Worm (Caenorhabditis elegans): ENCODE results near the gene Y25C1A.2.

Gene Y25C1A.2

ce11 chrII:3076915-3077314 lies 35.5 kb upstream of the Y25C1A.2 start, which contains the start of gene Y25C1A.8 (continued):
- no peak for TF ChIP-seq attf-6 (GFP tag; IDR thresholded peaks at IDR 0.05)
- no peak for TF ChIP-seq snpc-1.1 (tag; optimal IDR thresholded peaks at IDR 0.05; ENCODE audit: insufficient read depth)
- peak; percentile 28; the same call in 1 of the 2 replicates for TF ChIP-seq madf-8 (GFP tag; conservative IDR thresholded peaks at IDR 0.05)
- TF ChIP-seq mel-28 (tag; optimal IDR thresholded peaks at IDR 0.05; ENCODE audit: borderline replicate concordance): peak; percentile 58
- TF ChIP-seq hlh-12 (tag; optimal IDR thresholded peaks at IDR 0.05): no peak
- peak; percentile 93 for TF ChIP-seq Y53G8AR.9 (GFP tag; conservative IDR thresholded peaks at IDR 0.05)
- TF ChIP-seq nhr-27 (tag; optimal IDR thresholded peaks at IDR 0.05): no peak
- no peak for TF ChIP-seq ceh-58 (GFP tag; IDR thresholded peaks at IDR 0.05)
- TF ChIP-seq ama-1 (optimal IDR thresholded peaks at IDR 0.05): no peak
- TF ChIP-seq ama-1 (GFP tag; optimal IDR thresholded peaks at IDR 0.05): peak in 1 of 2 experiments; percentile 16
- peak; percentile 60; the same call in 1 of the 2 replicates for TF ChIP-seq C06A6.2 (GFP tag; conservative IDR thresholded peaks at IDR 0.05)
- TF ChIP-seq B0035.1 (tag; optimal IDR thresholded peaks at IDR 0.05): peak; percentile 40
- TF ChIP-seq egrh-3 (GFP tag; IDR thresholded peaks at IDR 0.05): no peak
- peak; percentile 71 for TF ChIP-seq tbp1 (GFP tag; optimal IDR thresholded peaks at IDR 0.05)
- peak; percentile 15 for TF ChIP-seq mxl-1 (tag; optimal IDR thresholded peaks at IDR 0.05)
- TF ChIP-seq tbx-9 (tag; optimal IDR thresholded peaks at IDR 0.05; ENCODE audit: borderline replicate concordance): no peak
- TF ChIP-seq rpc-1 (optimal IDR thresholded peaks at IDR 0.05): peak; percentile 24
- no peak for TF ChIP-seq rpc-1 (tag; optimal IDR thresholded peaks at IDR 0.05)
- no peak for TF ChIP-seq ztf-6 (GFP tag; IDR thresholded peaks at IDR 0.05)
- TF ChIP-seq zfh-2 (GFP tag; conservative IDR thresholded peaks at IDR 0.05): peak; percentile 86
- TF ChIP-seq lsl-1 (GFP tag; optimal IDR thresholded peaks at IDR 0.05): peak; percentile 97
- TF ChIP-seq F23B12.7 (tag; optimal IDR thresholded peaks at IDR 0.05; ENCODE audit: insufficient read depth): peak; percentile 92
- peak; percentile 96 for TF ChIP-seq B0336.3 (GFP tag; IDR thresholded peaks at IDR 0.05)
- TF ChIP-seq nfyb-1 (GFP tag; IDR thresholded peaks at IDR 0.05): peak; percentile 94
- no peak for TF ChIP-seq cebp-2 (GFP tag; IDR thresholded peaks at IDR 0.05)
- TF ChIP-seq ccch-3 (GFP tag; optimal IDR thresholded peaks at IDR 0.05): no peak
- TF ChIP-seq madf-3 (GFP tag; IDR thresholded peaks at IDR 0.05): no peak
- TF ChIP-seq bed-1 (GFP tag; IDR thresholded peaks at IDR 0.05): no peak
- no peak for TF ChIP-seq dpff-1 (tag; optimal IDR thresholded peaks at IDR 0.05)
- TF ChIP-seq lin-35 (GFP tag; optimal IDR thresholded peaks at IDR 0.05): peak; percentile 3 to 90 (median 71)
- TF ChIP-seq F57A8.1 (GFP tag; optimal IDR thresholded peaks at IDR 0.05): no peak
- TF ChIP-seq nhr-90 (tag; optimal IDR thresholded peaks at IDR 0.05): no peak
- peak; percentile 90; the same call in 1 of the 2 replicates for TF ChIP-seq ekl-4 (GFP tag; IDR thresholded peaks at IDR 0.05)
- peak; percentile 48 for TF ChIP-seq ztf-3 (GFP tag; optimal IDR thresholded peaks at IDR 0.05)
- TF ChIP-seq ztf-25 (GFP tag; IDR thresholded peaks at IDR 0.05): no peak
- no peak for TF ChIP-seq hsf-1 (GFP tag; IDR thresholded peaks at IDR 0.05)
- TF ChIP-seq B0261.1 (tag; optimal IDR thresholded peaks at IDR 0.05): peak; percentile 36
- no peak for TF ChIP-seq sea-2 (GFP tag; IDR thresholded peaks at IDR 0.05)
- no peak for TF ChIP-seq ceh-40 (GFP tag; IDR thresholded peaks at IDR 0.05)
- TF ChIP-seq mes-4 (tag; optimal IDR thresholded peaks at IDR 0.05): no peak
- no peak; the same call in 1 of the 2 replicates for TF ChIP-seq rcor-1 (GFP tag; IDR thresholded peaks at IDR 0.05)
- TF ChIP-seq dox-1 (GFP tag; IDR thresholded peaks at IDR 0.05): no peak; the same call in 1 of the 2 replicates
- peak; percentile 59 for TF ChIP-seq snpc-3.4 (tag; optimal IDR thresholded peaks at IDR 0.05)
- TF ChIP-seq lir-1 (GFP tag; conservative IDR thresholded peaks at IDR 0.05): no peak; the same call in 1 of the 2 replicates
- TF ChIP-seq ztf-28 (GFP tag; IDR thresholded peaks at IDR 0.05): peak; percentile 56; the same call in 1 of the 2 replicates
- no peak for TF ChIP-seq nhr-179 (tag; optimal IDR thresholded peaks at IDR 0.05)
- no peak for TF ChIP-seq egl-18 (GFP tag; IDR thresholded peaks at IDR 0.05)
- peak; percentile 75 for TF ChIP-seq hmg-1.2 (GFP tag; IDR thresholded peaks at IDR 0.05)
- peak; percentile 9 for TF ChIP-seq ceh-79 (tag; optimal IDR thresholded peaks at IDR 0.05)
- TF ChIP-seq pha-4 (tag; optimal IDR thresholded peaks at IDR 0.05): peak; percentile 24
